Fruit fly (Drosophila melanogaster) whole organism, embryonic: ENCODE data around the gene Rtc1.
A peak's percentile ranks its signal among the peaks of the same experiment; 100 is the strongest.

ENCODE experiments used
- Atf6 ChIP-seq: fragments of 200-800 bp; sonication (Bioruptor generic); IDR thresholded peaks from 2 replicates; pipeline ENCODE4 v1.3.6; 2022; ENCODE audit warnings: missing biosample characterization, missing genetic modification characterization
- CG10147 ChIP-seq: fragments of 200-800 bp; sonication (Bioruptor generic); optimal IDR thresholded peaks from 2 replicates; lab custom pipeline; 2019; ENCODE audit warnings: missing biosample characterization, mild to moderate bottlenecking, missing genetic modification characterization, moderate library complexity
- CG10321 ChIP-seq: fragments of 200-800 bp; sonication (Bioruptor generic); IDR thresholded peaks from 2 replicates; pipeline ENCODE4 v1.3.6; 2022; ENCODE audit warnings: missing biosample characterization, missing genetic modification characterization
- CG10462 ChIP-seq: fragments of 200-800 bp; sonication (Bioruptor generic); optimal IDR thresholded peaks from 2 replicates; lab custom pipeline; 2016; ENCODE audit warnings: missing biosample characterization, missing genetic modification characterization
- CG12155 ChIP-seq: fragments of 200-800 bp; sonication (Bioruptor generic); optimal IDR thresholded peaks from 3 replicates; lab custom pipeline; 2016; ENCODE audit warnings: missing biosample characterization, missing genetic modification characterization
- CG12659 ChIP-seq: fragments of 200-800 bp; sonication (Bioruptor generic); optimal IDR thresholded peaks from 3 replicates; lab custom pipeline; 2017; ENCODE audit warnings: mild to moderate bottlenecking, missing biosample characterization, missing genetic modification reagents, missing genetic modification characterization
- CG13123 ChIP-seq: fragments of 200-800 bp; sonication (Bioruptor generic); optimal IDR thresholded peaks from 2 replicates; lab custom pipeline; 2016; ENCODE audit warnings: missing biosample characterization, missing genetic modification characterization
- CG13775 ChIP-seq: fragments of 200-800 bp; sonication (Bioruptor generic); optimal IDR thresholded peaks from 3 replicates; lab custom pipeline; 2017; ENCODE audit warnings: missing biosample characterization, mild to moderate bottlenecking, missing genetic modification characterization
- CG13894 ChIP-seq: fragments of 200-800 bp; sonication (Bioruptor generic); optimal IDR thresholded peaks from 3 replicates; lab custom pipeline; 2018; ENCODE audit warnings: missing biosample characterization, mild to moderate bottlenecking, missing genetic modification characterization, moderate library complexity
- CG15696 ChIP-seq: fragments of 200-800 bp; sonication (Bioruptor generic); optimal IDR thresholded peaks from 2 replicates; lab custom pipeline; 2019; ENCODE audit warnings: missing biosample characterization, mild to moderate bottlenecking, missing genetic modification characterization, moderate library complexity
- CG1602 ChIP-seq: fragments of 200-800 bp; sonication (Bioruptor generic); optimal IDR thresholded peaks from 3 replicates; lab custom pipeline; 2016; ENCODE audit warnings: missing biosample characterization, missing genetic modification characterization
- CG1603 ChIP-seq: fragments of 200-800 bp; sonication (Bioruptor generic); optimal IDR thresholded peaks from 2 replicates; lab custom pipeline; 2019; ENCODE audit warnings: missing biosample characterization, mild to moderate bottlenecking, missing genetic modification characterization, moderate library complexity
- CG18476 ChIP-seq: fragments of 200-800 bp; sonication (Bioruptor generic); optimal IDR thresholded peaks from 2 replicates; lab custom pipeline; 2016; ENCODE audit warnings: missing biosample characterization, mild to moderate bottlenecking, missing genetic modification characterization
- CG30020 ChIP-seq: fragments of 200-800 bp; optimal IDR thresholded peaks from 2 replicates; lab custom pipeline; 2019; ENCODE audit warnings: missing biosample characterization, mild to moderate bottlenecking, missing genetic modification characterization, moderate library complexity
- CG6683 ChIP-seq: fragments of 200-800 bp; sonication (Bioruptor generic); optimal IDR thresholded peaks from 2 replicates; lab custom pipeline; 2017; ENCODE audit warnings: missing biosample characterization, mild to moderate bottlenecking, missing genetic modification characterization, missing genetic modification reagents
- CG8290 ChIP-seq, 3 experiments: fragments of 200-800 bp; sonication (Bioruptor generic); optimal IDR thresholded peaks; 2 replicates each; lab custom pipeline; 2016 to 2019; ENCODE audit warnings: missing biosample characterization in 3 of 3, missing genetic modification characterization in 3 of 3, mild to moderate bottlenecking in 2 of 3, moderate library complexity in 1 of 3
- CG8924 ChIP-seq: fragments of 200-800 bp; optimal IDR thresholded peaks from 3 replicates; lab custom pipeline; 2019; ENCODE audit warnings: missing biosample characterization, mild to moderate bottlenecking, missing genetic modification characterization, moderate library complexity
- CG8944 ChIP-seq: fragments of 200-800 bp; sonication (Bioruptor generic); optimal IDR thresholded peaks from 3 replicates; lab custom pipeline; 2016; ENCODE audit warnings: missing biosample characterization, missing genetic modification characterization
- CG9817 ChIP-seq: fragments of 200-800 bp; sonication (Bioruptor generic); optimal IDR thresholded peaks from 2 replicates; lab custom pipeline; 2018; ENCODE audit warnings: missing biosample characterization, mild to moderate bottlenecking, missing genetic modification characterization, moderate library complexity
- Dip2 ChIP-seq: fragments of 200-800 bp; sonication (Bioruptor generic); IDR thresholded peaks from 2 replicates; pipeline ENCODE4 v1.3.6; 2022; ENCODE audit warnings: missing biosample characterization, missing genetic modification characterization
- E2f1 ChIP-seq: fragments of 200-800 bp; sonication (Bioruptor generic); IDR thresholded peaks from 2 replicates; pipeline ENCODE4 v1.3.6; 2022; ENCODE audit warnings: missing biosample characterization, missing genetic modification characterization
- E2f2 ChIP-seq: fragments of 200-800 bp; sonication (Bioruptor generic); IDR thresholded peaks from 2 replicates; pipeline ENCODE4 v1.3.6; 2022; ENCODE audit warnings: missing biosample characterization, missing genetic modification characterization
- HmgD ChIP-seq: fragments of 200-800 bp; sonication (Bioruptor generic); optimal IDR thresholded peaks from 3 replicates; lab custom pipeline; 2016; ENCODE audit warnings: missing biosample characterization, missing genetic modification characterization
- NFAT ChIP-seq: fragments of 200-800 bp; sonication (Bioruptor generic); IDR thresholded peaks from 2 replicates; pipeline ENCODE4 v1.3.6; 2022; ENCODE audit warnings: missing biosample characterization, missing genetic modification characterization
- Poxn ChIP-seq: fragments of 200-800 bp; sonication (Bioruptor generic); IDR thresholded peaks from 2 replicates; pipeline ENCODE4 v1.3.6; 2022; ENCODE audit warnings: missing biosample characterization, missing genetic modification characterization
- Side ChIP-seq: fragments of 200-800 bp; sonication (Bioruptor generic); optimal IDR thresholded peaks from 2 replicates; lab custom pipeline; 2016; ENCODE audit warnings: missing biosample characterization, missing genetic modification characterization
- Trl ChIP-seq, 3 experiments: fragments of >200 bp in 2 of 3; fragments of 200-800 bp in 1 of 3; sonication (Bioruptor generic) in 1 of 3; optimal IDR thresholded peaks; 2 replicates in 1 of 3; 3 replicates in 2 of 3; lab custom pipeline; 2016 to 2017; ENCODE audit warnings: missing biosample characterization in 1 of 3, missing genetic modification characterization in 1 of 3
- YL-1 ChIP-seq: fragments of 200-800 bp; sonication (Bioruptor generic); optimal IDR thresholded peaks from 3 replicates; lab custom pipeline; 2017; ENCODE audit warnings: missing biosample characterization, mild to moderate bottlenecking, missing genetic modification characterization
- cg ChIP-seq: fragments of 200-800 bp; sonication (Bioruptor generic); optimal IDR thresholded peaks from 3 replicates; lab custom pipeline; 2019; ENCODE audit warnings: missing biosample characterization, mild to moderate bottlenecking, missing genetic modification characterization, moderate library complexity
- chif ChIP-seq, 2 experiments: fragments of 200-800 bp; sonication (Bioruptor generic); optimal IDR thresholded peaks; 3 replicates each; lab custom pipeline; 2016; ENCODE audit warnings: missing biosample characterization in 2 of 2, missing genetic modification characterization in 2 of 2
- disco-r ChIP-seq: fragments of 200-800 bp; sonication (Bioruptor generic); optimal IDR thresholded peaks from 2 replicates; lab custom pipeline; 2016; ENCODE audit warnings: missing biosample characterization, missing genetic modification characterization
- emc ChIP-seq: fragments of 200-800 bp; sonication (Bioruptor generic); optimal IDR thresholded peaks from 2 replicates; lab custom pipeline; 2016; ENCODE audit warnings: missing biosample characterization, missing genetic modification characterization
- fd64A ChIP-seq: fragments of 200-800 bp; sonication (Bioruptor generic); optimal IDR thresholded peaks from 3 replicates; lab custom pipeline; 2018; ENCODE audit warnings: missing biosample characterization, mild to moderate bottlenecking, missing genetic modification characterization
- hbn ChIP-seq: fragments of 200-800 bp; sonication (Bioruptor generic); IDR thresholded peaks from 2 replicates; pipeline ENCODE4 v1.3.6; 2022; ENCODE audit warnings: missing biosample characterization, missing genetic modification characterization; ENCODE audit not compliant: partially characterized antibody
- ind ChIP-seq: fragments of 200-800 bp; sonication (Bioruptor generic); optimal IDR thresholded peaks from 3 replicates; lab custom pipeline; 2016; ENCODE audit warnings: missing biosample characterization, missing genetic modification characterization
- jigr1 ChIP-seq: fragments of 200-800 bp; sonication (Bioruptor generic); IDR thresholded peaks from 3 replicates; pipeline ENCODE4 v1.3.6; 2022; ENCODE audit warnings: missing biosample characterization, missing genetic modification characterization
- klu ChIP-seq: fragments of 200-800 bp; sonication (Bioruptor generic); IDR thresholded peaks from 2 replicates; pipeline ENCODE4 v1.3.6; 2022; ENCODE audit warnings: missing biosample characterization, missing genetic modification characterization
- lab ChIP-seq: fragments of 200-800 bp; sonication (Bioruptor generic); optimal IDR thresholded peaks from 3 replicates; lab custom pipeline; 2017; ENCODE audit warnings: missing biosample characterization, missing genetic modification characterization, mild to moderate bottlenecking, moderate library complexity, missing genetic modification reagents
- lbe ChIP-seq: fragments of 200-800 bp; sonication (Bioruptor generic); optimal IDR thresholded peaks from 2 replicates; lab custom pipeline; 2016; ENCODE audit warnings: missing biosample characterization, mild to moderate bottlenecking, missing genetic modification characterization
- peb ChIP-seq: fragments of 200-800 bp; sonication (Bioruptor generic); IDR thresholded peaks from 2 replicates; pipeline ENCODE4 v1.3.6; 2022; ENCODE audit warnings: missing biosample characterization, missing genetic modification characterization
- rib ChIP-seq: fragments of 200-800 bp; sonication (Bioruptor generic); IDR thresholded peaks from 2 replicates; pipeline ENCODE4 v1.3.6; 2022; ENCODE audit warnings: missing biosample characterization, missing genetic modification characterization
- run ChIP-seq: fragments of 200-800 bp; sonication (Bioruptor generic); optimal IDR thresholded peaks from 3 replicates; lab custom pipeline; 2018; ENCODE audit warnings: missing biosample characterization, mild to moderate bottlenecking, missing genetic modification characterization
- salm ChIP-seq: fragments of 200-800 bp; sonication (Bioruptor generic); optimal IDR thresholded peaks from 2 replicates; lab custom pipeline; 2018; ENCODE audit warnings: missing biosample characterization, mild to moderate bottlenecking, missing genetic modification characterization
- shn ChIP-seq: fragments of 200-800 bp; sonication (Bioruptor generic); optimal IDR thresholded peaks from 3 replicates; lab custom pipeline; 2016; ENCODE audit warnings: missing biosample characterization, missing genetic modification characterization
- trh ChIP-seq: fragments of 200-800 bp; sonication (Bioruptor generic); optimal IDR thresholded peaks from 2 replicates; lab custom pipeline; 2016; ENCODE audit warnings: missing biosample characterization, missing genetic modification characterization
- tx ChIP-seq: fragments of 200-800 bp; sonication (Bioruptor generic); optimal IDR thresholded peaks from 2 replicates; lab custom pipeline; 2016; ENCODE audit warnings: missing biosample characterization, missing genetic modification characterization
- vvl ChIP-seq: fragments of 200-800 bp; sonication (Bioruptor generic); IDR thresholded peaks from 2 replicates; pipeline ENCODE4 v1.3.6; 2022; ENCODE audit warnings: missing biosample characterization, missing genetic modification characterization
- zen ChIP-seq: fragments of 200-800 bp; sonication (Bioruptor generic); optimal IDR thresholded peaks from 3 replicates; lab custom pipeline; 2018; ENCODE audit warnings: missing biosample characterization, mild to moderate bottlenecking, missing genetic modification characterization, moderate library complexity

Rtc1 gene

dm6 chrX:13748906-13749872 lies 7.8 kb upstream of the Rtc1 start (continued):
- TF ChIP-seq CG8944 (GFP tag; lab: Kevin White, UChicago), result no peak
- peak; percentile 33 for TF ChIP-seq cg (GFP tag; lab: Kevin White, UChicago)
- TF ChIP-seq lbe (GFP tag; lab: Kevin White, UChicago), result no peak
- TF ChIP-seq NFAT (GFP tag; lab: Robert Waterston, UW), result peak; percentile 38; the same call in 1 of the 2 replicates
- TF ChIP-seq CG10147 (GFP tag; lab: Kevin White, UChicago), result peak; percentile 83
- TF ChIP-seq CG8290 (GFP tag; optimal IDR thresholded peaks at IDR 0.05; lab: Kevin White, UChicago), result no peak
- TF ChIP-seq CG8290 (tag; optimal IDR thresholded peaks at IDR 0.05; lab: Kevin White, UChicago), result peak in 1 of 2 experiments; percentile 55
- no peak for TF ChIP-seq CG10462 (GFP tag; lab: Kevin White, UChicago)
- peak; percentile 6 for TF ChIP-seq CG30020
- TF ChIP-seq ind (GFP tag; lab: Kevin White, UChicago), result peak; percentile 58
- peak; percentile 43 for TF ChIP-seq run
- peak; percentile 24; the same call in 1 of the 2 replicates for TF ChIP-seq klu
- no peak for TF ChIP-seq Poxn (GFP tag; lab: Robert Waterston, UW)
- peak; percentile 59 for TF ChIP-seq rib (GFP tag; lab: Robert Waterston, UW)
- peak; percentile 55 for TF ChIP-seq CG13775 (GFP tag; lab: Kevin White, UChicago)
- TF ChIP-seq CG15696 (tag; lab: Kevin White, UChicago), result no peak
- no peak for TF ChIP-seq YL-1 (GFP tag; lab: Kevin White, UChicago)
- peak; percentile 17 for TF ChIP-seq CG6683 (GFP tag; lab: Kevin White, UChicago)
- TF ChIP-seq hbn (GFP tag; lab: Robert Waterston, UW), result no peak
- no peak for TF ChIP-seq HmgD
- peak; percentile 55 for TF ChIP-seq E2f2 (GFP tag; lab: Robert Waterston, UW)
- TF ChIP-seq CG13894, result peak; percentile 3
- TF ChIP-seq peb (GFP tag; lab: Robert Waterston, UW), result 0 out of 2 replicates have a peak, but pooled peaks have one; percentile 8
- peak; percentile 88 for TF ChIP-seq vvl
- peak in 1 of 2 experiments; percentile 23 for TF ChIP-seq chif (GFP tag; optimal IDR thresholded peaks at IDR 0.05; lab: Kevin White, UChicago)
- no peak for TF ChIP-seq salm (tag; lab: Kevin White, UChicago)
- peak; percentile 89 for TF ChIP-seq Atf6
- no peak for TF ChIP-seq shn (GFP tag; lab: Kevin White, UChicago)
- TF ChIP-seq fd64A (GFP tag; lab: Kevin White, UChicago), result no peak
- TF ChIP-seq CG8924 (tag; lab: Kevin White, UChicago), result peak; percentile 80
- TF ChIP-seq CG13123 (GFP tag; lab: Kevin White, UChicago), result no peak
- TF ChIP-seq emc (GFP tag; lab: Kevin White, UChicago), result no peak
- TF ChIP-seq E2f1 (GFP tag; lab: Robert Waterston, UW), result peak; percentile 76
- peak; percentile 22 for TF ChIP-seq zen
- TF ChIP-seq Trl (optimal IDR thresholded peaks at IDR 0.05; lab: Kevin White, UChicago), result no peak
- TF ChIP-seq Trl (GFP tag; optimal IDR thresholded peaks at IDR 0.05; lab: Kevin White, UChicago), result no peak
- no peak for TF ChIP-seq disco-r
- TF ChIP-seq CG9817 (tag; lab: Kevin White, UChicago), result peak; percentile 49
- no peak for TF ChIP-seq tx (GFP tag; lab: Kevin White, UChicago)
- TF ChIP-seq CG10321 (GFP tag; lab: Robert Waterston, UW), result peak; percentile 37; the same call in 1 of the 2 replicates
- no peak for TF ChIP-seq Side (GFP tag; lab: Kevin White, UChicago)
- TF ChIP-seq CG18476 (GFP tag; lab: Kevin White, UChicago), result peak; percentile 41
- no peak for TF ChIP-seq jigr1 (GFP tag; lab: Robert Waterston, UW)
- peak; percentile 79 for TF ChIP-seq lab (GFP tag; lab: Kevin White, UChicago)
- TF ChIP-seq CG1602 (GFP tag; lab: Kevin White, UChicago), result peak; percentile 44
- peak; percentile 59 for TF ChIP-seq CG1603 (tag; lab: Kevin White, UChicago)
- TF ChIP-seq Dip2 (GFP tag; lab: Robert Waterston, UW), result no peak
- peak; percentile 42 for TF ChIP-seq trh
- peak; percentile 56 for TF ChIP-seq CG12155 (GFP tag; lab: Kevin White, UChicago)
- TF ChIP-seq CG12659 (GFP tag; lab: Kevin White, UChicago), result peak; percentile 74
